Worm (Caenorhabditis elegans): ENCODE measurements around the gene C14A4.7.

- TF ChIP-seq R02D3.7 (tag; optimal IDR thresholded peaks at IDR 0.05) (no peak), elt-2 (tag; optimal IDR thresholded peaks at IDR 0.05) (peak; percentile 43), ztf-4 (tag; optimal IDR thresholded peaks at IDR 0.05) (no peak), nhr-237 (tag; optimal IDR thresholded peaks at IDR 0.05) (no peak), egl-27 (tag; optimal IDR thresholded peaks at IDR 0.05) (no peak), mdl-1 (tag; optimal IDR thresholded peaks at IDR 0.05) (no peak), nhr-28 (tag; optimal IDR thresholded peaks at IDR 0.05) (no peak), lin-39 (tag; optimal IDR thresholded peaks at IDR 0.05) (no peak), nfya-1 (tag; optimal IDR thresholded peaks at IDR 0.05; ENCODE audit: insufficient read depth) (peak; percentile 31)
Measured at ce11 chrII:10607238-10607961, 11.0 kb upstream of the C14A4.7 start, which contains the start of gene ccm-3.
